Worm (Caenorhabditis elegans) whole organism, L1 larva: ENCODE data around the gene spp-28.

Source experiments
- aha-1 ChIP-seq: fragments of 150-350 bp; optimal IDR thresholded peaks from 2 replicates; lab custom pipeline; 2014; ENCODE audit warnings: missing biosample characterization, missing genetic modification characterization
- efl-3 ChIP-seq: fragments of 200-800 bp; sonication (Bioruptor generic); optimal IDR thresholded peaks from 2 replicates; lab custom pipeline; 2018; ENCODE audit warnings: mild to moderate bottlenecking, missing genetic modification characterization, missing compliant biosample characterization
- grh-1 ChIP-seq: fragments of 200-800 bp; sonication (Bioruptor generic); IDR thresholded peaks from 2 replicates; pipeline ENCODE4 v1.3.6; 2022; ENCODE audit warnings: missing genetic modification reagents, missing genetic modification characterization, missing compliant biosample characterization
- lir-3 ChIP-seq: sonication (generic microtip); optimal IDR thresholded peaks from 2 replicates; lab custom pipeline; 2016; ENCODE audit warnings: mild to moderate bottlenecking, missing genetic modification characterization, moderate library complexity, missing compliant biosample characterization; ENCODE audit not compliant: poor library complexity
- lsy-2 ChIP-seq, 2 experiments: fragments of 150-350 bp; optimal IDR thresholded peaks; 2 replicates each; lab custom pipeline; 2014; ENCODE audit warnings: missing biosample characterization in 2 of 2, missing genetic modification characterization in 2 of 2
- mdl-1 ChIP-seq, 2 experiments: fragments of 150-350 bp; optimal IDR thresholded peaks; 2 replicates each; lab custom pipeline; 2014 to 2017; ENCODE audit warnings: missing biosample characterization in 2 of 2, missing genetic modification characterization in 2 of 2, inconsistent platforms in 1 of 2
- nhr-11 ChIP-seq: fragments of 150-350 bp; optimal IDR thresholded peaks from 2 replicates; lab custom pipeline; 2014; ENCODE audit warnings: missing biosample characterization, missing genetic modification characterization
- nhr-19 ChIP-seq: fragments of 200-800 bp; sonication (Bioruptor generic); conservative IDR thresholded peaks from 2 replicates; pipeline ENCODE4 v1.3.6; 2022; ENCODE audit warnings: missing genetic modification characterization, missing compliant biosample characterization
- nhr-237 ChIP-seq: fragments of 150-350 bp; optimal IDR thresholded peaks from 2 replicates; lab custom pipeline; 2014; ENCODE audit warnings: missing biosample characterization, missing genetic modification characterization
- nhr-77 ChIP-seq: fragments of 150-350 bp; optimal IDR thresholded peaks from 2 replicates; lab custom pipeline; 2014; ENCODE audit warnings: missing biosample characterization, missing genetic modification characterization
- nhr-84 ChIP-seq: sonication (generic microtip); optimal IDR thresholded peaks from 2 replicates; lab custom pipeline; 2017; ENCODE audit warnings: missing biosample characterization, missing genetic modification characterization
- snpc-4 ChIP-seq: fragments of 150-350 bp; optimal IDR thresholded peaks from 2 replicates; lab custom pipeline; 2014; ENCODE audit warnings: missing biosample characterization, missing genetic modification characterization

- no peak for TF ChIP-seq mdl-1 (tag; optimal IDR thresholded peaks at IDR 0.05; lab: Kevin White, UChicago)
- TF ChIP-seq efl-3, result no peak
- TF ChIP-seq grh-1 (GFP tag; lab: Robert Waterston, UW), result no peak
- no peak for TF ChIP-seq nhr-19
- no peak for TF ChIP-seq nhr-237 (tag; lab: Kevin White, UChicago)
- no peak for TF ChIP-seq snpc-4 (tag; lab: Kevin White, UChicago)
- TF ChIP-seq lir-3 (tag; lab: Kevin White, UChicago), result no peak
- TF ChIP-seq nhr-11 (tag; lab: Kevin White, UChicago), result no peak
- no peak for TF ChIP-seq nhr-84 (tag; lab: Kevin White, UChicago)
- peak in 1 of 2 experiments; percentile 3 for TF ChIP-seq lsy-2 (tag; optimal IDR thresholded peaks at IDR 0.05; lab: Kevin White, UChicago)
- TF ChIP-seq aha-1, result no peak
- no peak for TF ChIP-seq nhr-77 (tag; lab: Kevin White, UChicago)
Measured at ce11 chrIII:4230092-4230491, 40.0 kb upstream of the spp-28 start.
